Worm (Caenorhabditis elegans) whole organism, young adult: ENCODE data around the gene C09E8.6.

Experiments used
- ZK185.1 ChIP-seq: sonication (generic microtip); optimal IDR thresholded peaks from 2 replicates; lab custom pipeline; 2016; ENCODE audit warnings: mild to moderate bottlenecking, missing genetic modification characterization, missing compliant biosample characterization; ENCODE audit not compliant: poor library complexity, severe bottlenecking
- madf-8 ChIP-seq: fragments of 200-800 bp; sonication (Bioruptor generic); conservative IDR thresholded peaks from 2 replicates; pipeline ENCODE4 v1.3.6; 2022; ENCODE audit warnings: missing genetic modification reagents, missing genetic modification characterization, missing compliant biosample characterization
- xnd-1 ChIP-seq: sonication (generic microtip); optimal IDR thresholded peaks from 2 replicates; lab custom pipeline; 2016; ENCODE audit warnings: missing genotype, missing genetic modification reagents, missing genetic modification characterization, missing compliant biosample characterization

ce11 chrII:555371-555770 lies 926 bp upstream of the C09E8.6 start:
- TF ChIP-seq madf-8 (GFP tag; lab: Robert Waterston, UW) (no peak), xnd-1 (tag; lab: Kevin White, UChicago) (no peak), ZK185.1 (tag; lab: Kevin White, UChicago) (no peak)
